Fruit fly (Drosophila melanogaster): ENCODE data around the gene Blos3.

Blos3 gene

dm6 chr3L:18872440-18872839, 2.4 kb downstream of the Blos3 start, which contains the start of the genes Rad9 and Uggt:
Gene Rad9, minus strand, starts transcription at chr3L:18872553.
Gene Uggt, plus strand, starts transcription at chr3L:18872747.
- TF ChIP-seq seq (GFP tag; IDR thresholded peaks at IDR 0.05) (0 out of 2 replicates have a peak, but pooled peaks have one; percentile 13), p53 (GFP tag; optimal IDR thresholded peaks at IDR 0.05) (no peak), YL-1 (GFP tag; optimal IDR thresholded peaks at IDR 0.05) (peak; percentile 22), ATbp (GFP tag; optimal IDR thresholded peaks at IDR 0.05) (no peak), Six4 (GFP tag; optimal IDR thresholded peaks at IDR 0.05) (peak; percentile 32), Asciz (GFP tag; optimal IDR thresholded peaks at IDR 0.05) (no peak), Rfx (GFP tag; IDR thresholded peaks at IDR 0.05) (0 out of 2 replicates have a peak, but pooled peaks have one; percentile 16), phol (tag; optimal IDR thresholded peaks at IDR 0.05) (peak; percentile 54), CG15696 (tag; optimal IDR thresholded peaks at IDR 0.05) (peak; percentile 39), HmgZ (tag; optimal IDR thresholded peaks at IDR 0.05) (peak; percentile 48), CG13287 (GFP tag; IDR thresholded peaks at IDR 0.05; ENCODE audit: partially characterized antibody) (peak; percentile 78), zfh2 (GFP tag; optimal IDR thresholded peaks at IDR 0.05) (no peak), BEAF-32 (GFP tag; optimal IDR thresholded peaks at IDR 0.05) (peak; percentile 19), Vsx1 (GFP tag; optimal IDR thresholded peaks at IDR 0.05) (no peak), pfk (GFP tag; optimal IDR thresholded peaks at IDR 0.05) (peak; percentile 20), CG32532 (GFP tag; IDR thresholded peaks at IDR 0.05) (no peak; the same call in 1 of the 2 replicates), CG13296 (GFP tag; optimal IDR thresholded peaks at IDR 0.05) (no peak), Hey (tag; optimal IDR thresholded peaks at IDR 0.05) (no peak), twi (tag; optimal IDR thresholded peaks at IDR 0.05) (no peak), lola (GFP tag; optimal IDR thresholded peaks at IDR 0.05) (peak in 1 of 3 experiments; percentile 41), CG4617 (GFP tag; optimal IDR thresholded peaks at IDR 0.05; ENCODE audit: borderline replicate concordance) (peak; percentile 59), sna (GFP tag; IDR thresholded peaks at IDR 0.05; ENCODE audit: partially characterized antibody) (peak; percentile 56; the same call in 1 of the 2 replicates), H15 (GFP tag; IDR thresholded peaks at IDR 0.05) (no peak), CG6689 (GFP tag; IDR thresholded peaks at IDR 0.05) (0 out of 2 replicates have a peak, but pooled peaks have one; percentile 15), CG3726 (GFP tag; IDR thresholded peaks at IDR 0.05) (no peak), Xrp1 (GFP tag; IDR thresholded peaks at IDR 0.05) (peak; percentile 43; the same call in 1 of the 2 replicates), Max (GFP tag; optimal IDR thresholded peaks at IDR 0.05) (peak; percentile 53), prd (optimal IDR thresholded peaks at IDR 0.05) (no peak), prd (GFP tag; IDR thresholded peaks at IDR 0.05) (0 out of 3 replicates have a peak, but pooled peaks have one; percentile 29), tio (GFP tag; optimal IDR thresholded peaks at IDR 0.05) (no peak), CG18011 (GFP tag; optimal IDR thresholded peaks at IDR 0.05) (no peak), gfzf (GFP tag; optimal IDR thresholded peaks at IDR 0.05) (peak; percentile 57), CG6254 (GFP tag; optimal IDR thresholded peaks at IDR 0.05) (peak; percentile 7), CG34376 (GFP tag; optimal IDR thresholded peaks at IDR 0.05) (no peak), ttk (GFP tag; IDR thresholded peaks at IDR 0.05) (no peak), Xbp1 (GFP tag; optimal IDR thresholded peaks at IDR 0.05) (peak; percentile 58), az2 (GFP tag; optimal IDR thresholded peaks at IDR 0.05) (peak; percentile 20), nerfin-1 (tag; optimal IDR thresholded peaks at IDR 0.05) (peak; percentile 27), lov (optimal IDR thresholded peaks at IDR 0.05) (no peak), lov (GFP tag; IDR thresholded peaks at IDR 0.05) (no peak), CG6813 (GFP tag; optimal IDR thresholded peaks at IDR 0.05) (no peak), CG30020 (tag; optimal IDR thresholded peaks at IDR 0.05) (peak; percentile 52), sens (GFP tag) (peak; percentile 63), bsh (GFP tag; optimal IDR thresholded peaks at IDR 0.05) (peak in 1 of 2 experiments; percentile 9), dmrt11E (tag; optimal IDR thresholded peaks at IDR 0.05) (peak; percentile 18), CG11695 (GFP tag; IDR thresholded peaks at IDR 0.05) (0 out of 3 replicates have a peak, but pooled peaks have one; percentile 7), schlank (tag; optimal IDR thresholded peaks at IDR 0.05) (no peak), CG10979 (tag; optimal IDR thresholded peaks at IDR 0.05) (peak; percentile 51), Sin3A (optimal IDR thresholded peaks at IDR 0.05) (peak; percentile 21), CG13424 (tag; optimal IDR thresholded peaks at IDR 0.05) (peak; percentile 29)
